Worm (Caenorhabditis elegans) whole organism, L4/young adult: Measurements from ENCODE around the gene abu-5.

Experiments used
- W03F9.2 ChIP-seq: fragments of 150-350 bp; optimal IDR thresholded peaks from 2 replicates; lab custom pipeline; 2014; ENCODE audit warnings: missing biosample characterization, missing genetic modification characterization
- dao-5 ChIP-seq: sonication (generic microtip); optimal IDR thresholded peaks from 2 replicates; lab custom pipeline; 2016; ENCODE audit warnings: missing genotype, missing genetic modification characterization, moderate library complexity, missing compliant biosample characterization
- him-1 ChIP-seq: sonication (generic microtip); optimal IDR thresholded peaks from 2 replicates; lab custom pipeline; 2016; ENCODE audit warnings: missing genotype, missing genetic modification reagents, missing genetic modification characterization, missing compliant biosample characterization

- TF ChIP-seq him-1 (no peak), W03F9.2 (tag; lab: Kevin White, UChicago) (no peak), dao-5 (tag; lab: Kevin White, UChicago) (no peak)
These were observed 18.4 kb upstream of the abu-5 start for ce11 chrIV:15572106-15572505.
